Worm (Caenorhabditis elegans) whole organism, L4 larva: ENCODE data around the gene sra-26.

Experiments used
- F37D6.2 ChIP-seq: sonication (generic microtip); optimal IDR thresholded peaks from 2 replicates; lab custom pipeline; 2016; ENCODE audit warnings: mild to moderate bottlenecking, missing genetic modification characterization, missing compliant biosample characterization
- F44E2.7 ChIP-seq: fragments of 200-800 bp; sonication (Bioruptor generic); IDR thresholded peaks from 2 replicates; pipeline ENCODE4 v2.1.2; 2022; ENCODE audit warnings: missing genetic modification characterization, missing compliant biosample characterization
- T20F7.1 ChIP-seq: fragments of 200-800 bp; sonication (Bioruptor generic); optimal IDR thresholded peaks from 2 replicates; lab custom pipeline; 2018; ENCODE audit warnings: mild to moderate bottlenecking, missing genetic modification characterization, missing compliant biosample characterization
- Y105C5A.15 ChIP-seq: fragments of 200-800 bp; sonication (Bioruptor generic); IDR thresholded peaks from 2 replicates; pipeline ENCODE4 v1.3.6; 2022; ENCODE audit warnings: missing genetic modification characterization, missing compliant biosample characterization
- aha-1 ChIP-seq: fragments of 150-350 bp; peaks from one replicate; lab custom pipeline; 2014; ENCODE audit warnings: missing biosample characterization, missing genetic modification characterization
- ceh-20 ChIP-seq: fragments of 200-800 bp; sonication (Bioruptor generic); IDR thresholded peaks from 2 replicates; pipeline ENCODE4 v1.3.6; 2022; ENCODE audit warnings: missing genetic modification reagents, missing genetic modification characterization, missing compliant biosample characterization
- ces-1 ChIP-seq: fragments of 150-350 bp; sonication (generic microtip); optimal IDR thresholded peaks from 4 replicates; lab custom pipeline; 2014; ENCODE audit warnings: missing biosample characterization, missing genetic modification reagents, missing genetic modification characterization
- daf-16 ChIP-seq, 3 experiments: sonication (generic microtip); optimal IDR thresholded peaks; 2 replicates each; lab custom pipeline; 2016 to 2017; ENCODE audit warnings: missing genetic modification characterization in 3 of 3, missing genetic modification reagents in 3 of 3, mild to moderate bottlenecking in 2 of 3, missing compliant biosample characterization in 2 of 3, missing biosample characterization in 1 of 3, moderate library complexity in 1 of 3
- dmd-6 ChIP-seq: fragments of 200-800 bp; sonication (Bioruptor generic); IDR thresholded peaks from 2 replicates; pipeline ENCODE4 v1.3.6; 2022; ENCODE audit warnings: missing genetic modification reagents, missing genetic modification characterization, missing compliant biosample characterization
- dpl-1 ChIP-seq: fragments of 150-350 bp; optimal IDR thresholded peaks from 2 replicates; lab custom pipeline; 2014; ENCODE audit warnings: missing biosample characterization, missing genetic modification reagents, missing genetic modification characterization
- egl-43 ChIP-seq: fragments of 200-800 bp; sonication (Bioruptor generic); IDR thresholded peaks from 2 replicates; pipeline ENCODE4 v1.3.6; 2022; ENCODE audit warnings: missing genetic modification reagents, missing genetic modification characterization, missing compliant biosample characterization
- fos-1 ChIP-seq: fragments of 150-350 bp; optimal IDR thresholded peaks from 2 replicates; lab custom pipeline; 2014; ENCODE audit warnings: missing biosample characterization, missing genetic modification characterization
- hlh-11 ChIP-seq: fragments of 200-800 bp; sonication (Bioruptor generic); optimal IDR thresholded peaks from 2 replicates; lab custom pipeline; 2018; ENCODE audit warnings: mild to moderate bottlenecking, missing genetic modification characterization, missing compliant biosample characterization
- hlh-30 ChIP-seq: sonication (generic microtip); optimal IDR thresholded peaks from 2 replicates; lab custom pipeline; 2017; ENCODE audit warnings: antibody characterized with exemption, mild to moderate bottlenecking, missing genetic modification characterization, missing compliant biosample characterization; ENCODE audit not compliant: insufficient read depth
- lin-1 ChIP-seq: fragments of 200-800 bp; sonication (Bioruptor generic); IDR thresholded peaks from 2 replicates; pipeline ENCODE4 v1.3.6; 2022; ENCODE audit warnings: missing genetic modification reagents, missing genetic modification characterization, missing compliant biosample characterization
- lin-38 ChIP-seq: fragments of 200-800 bp; sonication (Bioruptor generic); IDR thresholded peaks from 2 replicates; pipeline ENCODE4 v1.3.6; 2022; ENCODE audit warnings: missing genetic modification reagents, missing genetic modification characterization, missing compliant biosample characterization
- lsy-2 ChIP-seq, 2 experiments: fragments of 150-350 bp in 1 of 2; sonication (generic microtip) in 1 of 2; optimal IDR thresholded peaks; 2 replicates each; lab custom pipeline; 2014 to 2017; ENCODE audit warnings: missing biosample characterization in 2 of 2, missing genetic modification characterization in 2 of 2
- mdt-29 ChIP-seq: fragments of 200-800 bp; sonication (Bioruptor generic); IDR thresholded peaks from 2 replicates; pipeline ENCODE4 v1.3.6; 2022; ENCODE audit warnings: missing genetic modification reagents, missing genetic modification characterization, missing compliant biosample characterization
- nhr-10 ChIP-seq: fragments of 150-350 bp; optimal IDR thresholded peaks from 2 replicates; lab custom pipeline; 2014; ENCODE audit warnings: missing biosample characterization, missing genetic modification characterization
- nhr-102 ChIP-seq: sonication (generic microtip); optimal IDR thresholded peaks from 2 replicates; lab custom pipeline; 2016; ENCODE audit warnings: mild to moderate bottlenecking, missing genetic modification characterization, moderate library complexity, missing compliant biosample characterization
- nhr-111 ChIP-seq: fragments of 200-800 bp; sonication (Bioruptor generic); optimal IDR thresholded peaks from 2 replicates; lab custom pipeline; 2018; ENCODE audit warnings: mild to moderate bottlenecking, missing genetic modification characterization, missing compliant biosample characterization
- nhr-25 ChIP-seq: sonication (generic microtip); optimal IDR thresholded peaks from 2 replicates; lab custom pipeline; 2017; ENCODE audit warnings: missing genetic modification characterization, mild to moderate bottlenecking, missing compliant biosample characterization, antibody characterized with exemption, moderate library complexity, borderline replicate concordance; ENCODE audit not compliant: insufficient read depth
- nhr-28 ChIP-seq: fragments of 150-350 bp; optimal IDR thresholded peaks from 2 replicates; lab custom pipeline; 2014; ENCODE audit warnings: missing biosample characterization, missing genetic modification characterization
- nhr-48 ChIP-seq: sonication (generic microtip); optimal IDR thresholded peaks from 2 replicates; lab custom pipeline; 2016; ENCODE audit warnings: mild to moderate bottlenecking, missing genetic modification characterization, missing compliant biosample characterization
- nhr-6 ChIP-seq: fragments of 150-350 bp; optimal IDR thresholded peaks from 2 replicates; lab custom pipeline; 2014; ENCODE audit warnings: missing biosample characterization, missing genetic modification characterization
- nhr-76 ChIP-seq: fragments of 150-350 bp; optimal IDR thresholded peaks from 2 replicates; lab custom pipeline; 2014; ENCODE audit warnings: missing biosample characterization, missing genetic modification characterization
- nhr-77 ChIP-seq: fragments of 150-350 bp; optimal IDR thresholded peaks from 2 replicates; lab custom pipeline; 2014; ENCODE audit warnings: missing biosample characterization, missing genetic modification characterization
- pqm-1 ChIP-seq: sonication (generic microtip); optimal IDR thresholded peaks from 2 replicates; lab custom pipeline; 2017; ENCODE audit warnings: missing biosample characterization, missing genetic modification characterization
- saeg-2 ChIP-seq: fragments of 200-800 bp; sonication (Bioruptor generic); IDR thresholded peaks from 2 replicates; pipeline ENCODE4 v1.3.6; 2022; ENCODE audit warnings: missing genetic modification reagents, missing genetic modification characterization, missing compliant biosample characterization
- sdz-12 ChIP-seq: fragments of 200-800 bp; sonication (Bioruptor generic); optimal IDR thresholded peaks from 2 replicates; lab custom pipeline; 2018; ENCODE audit warnings: mild to moderate bottlenecking, missing genetic modification characterization, missing compliant biosample characterization
- skn-1 ChIP-seq: fragments of 150-350 bp; optimal IDR thresholded peaks from 2 replicates; lab custom pipeline; 2014; ENCODE audit warnings: missing biosample characterization, missing genetic modification characterization
- snpc-1.2 ChIP-seq: fragments of 200-800 bp; sonication (Bioruptor generic); IDR thresholded peaks from 2 replicates; pipeline ENCODE4 v1.3.6; 2022; ENCODE audit warnings: missing genetic modification reagents, missing genetic modification characterization, missing compliant biosample characterization
- snpc-4 ChIP-seq: fragments of 150-350 bp; optimal IDR thresholded peaks from 2 replicates; lab custom pipeline; 2014; ENCODE audit warnings: missing biosample characterization, missing genetic modification characterization
- spr-1 ChIP-seq: sonication (generic microtip); optimal IDR thresholded peaks from 2 replicates; lab custom pipeline; 2016; ENCODE audit warnings: mild to moderate bottlenecking, missing genetic modification characterization, missing compliant biosample characterization
- tra-1 ChIP-seq: fragments of 200-800 bp; sonication (Bioruptor generic); IDR thresholded peaks from 2 replicates; pipeline ENCODE4 v1.3.6; 2022; ENCODE audit warnings: missing genetic modification reagents, missing genetic modification characterization, missing compliant biosample characterization
- unc-62 ChIP-seq, 3 experiments: fragments of 150-350 bp in 1 of 3; sonication (generic microtip); optimal IDR thresholded peaks in 2 of 3; peaks in 1 of 3; 1 replicate in 1 of 3; 2 replicates in 2 of 3; lab custom pipeline; 2014 to 2017; ENCODE audit warnings: missing biosample characterization in 3 of 3, missing genetic modification characterization in 3 of 3, missing genetic modification reagents in 3 of 3, missing genotype in 1 of 3
- zfp-3 ChIP-seq: fragments of 200-800 bp; sonication (Bioruptor generic); conservative IDR thresholded peaks from 2 replicates; pipeline ENCODE4 v1.3.6; 2022; ENCODE audit warnings: missing genetic modification reagents, missing genetic modification characterization, missing compliant biosample characterization
- ztf-11 ChIP-seq: fragments of 150-350 bp; optimal IDR thresholded peaks from 2 replicates; lab custom pipeline; 2014; ENCODE audit warnings: missing biosample characterization, missing genetic modification characterization
- ztf-7 ChIP-seq: fragments of 150-350 bp; optimal IDR thresholded peaks from 2 replicates; lab custom pipeline; 2014; ENCODE audit warnings: missing biosample characterization, missing genetic modification characterization

The sra-26 gene

ce11 chrII:6642180-6642579 lies 9.4 kb downstream of the sra-26 start:
- no peak for TF ChIP-seq skn-1 (tag; lab: Kevin White, UChicago)
- no peak for TF ChIP-seq nhr-111 (GFP tag; lab: Kevin White, UChicago)

- TF ChIP-seq lin-1 (GFP tag; lab: Robert Waterston, UW) (no peak), egl-43 (GFP tag; lab: Robert Waterston, UW) (no peak), F37D6.2 (no peak), unc-62 (GFP tag; optimal IDR thresholded peaks at IDR 0.05 in 1 of 2; lab: Kevin White, UChicago) (peak in 1 of 2 experiments; percentile 95), unc-62 (tag; optimal IDR thresholded peaks at IDR 0.05; lab: Kevin White, UChicago) (no peak), saeg-2 (no peak)
These were observed 13.8 kb downstream of the sra-26 start for ce11 chrII:6637854-6638253.

ce11 chrII:6636136-6636535 lies 15.5 kb downstream of the sra-26 start, which contains the start of gene T19D12.5:
T19D12.5 (minus strand) TSS chrII:6636236.
- TF ChIP-seq aha-1 (tag; lab: Kevin White, UChicago) (peak; percentile 78), skn-1 (tag; lab: Kevin White, UChicago) (no peak), unc-62 (GFP tag; optimal IDR thresholded peaks at IDR 0.05 in 1 of 2; lab: Kevin White, UChicago) (peak in 1 of 2 experiments; percentile 25), unc-62 (tag; optimal IDR thresholded peaks at IDR 0.05; lab: Kevin White, UChicago) (no peak)

- TF ChIP-seq pqm-1 (tag; lab: Kevin White, UChicago) = peak; percentile 32
- no peak for TF ChIP-seq Y105C5A.15 (GFP tag; lab: Robert Waterston, UW)
- TF ChIP-seq, all 104 proteins: peak for 1
These were observed 19.6 kb downstream of the sra-26 start for ce11 chrII:6631995-6632394.

ce11 chrII:6630811-6631210 lies 20.8 kb downstream of the sra-26 start, which contains the start of gene T19D12.4:
T19D12.4 (plus strand) TSS chrII:6631105.
- TF ChIP-seq pqm-1 (tag; lab: Kevin White, UChicago) (peak; percentile 60), mdt-29 (GFP tag; lab: Robert Waterston, UW) (no peak), nhr-6 (tag; lab: Kevin White, UChicago) (peak; percentile 27), zfp-3 (GFP tag; lab: Robert Waterston, UW) (no peak), dmd-6 (GFP tag; lab: Robert Waterston, UW) (0 out of 2 replicates have a peak, but pooled peaks have one; percentile 10)

- TF ChIP-seq ztf-11 (tag; lab: Kevin White, UChicago) (no peak), F44E2.7 (GFP tag; lab: Robert Waterston, UW) (no peak), dpl-1 (GFP tag; lab: Kevin White, UChicago) (no peak), ceh-20 (GFP tag; lab: Robert Waterston, UW) (no peak), daf-16 (GFP tag; optimal IDR thresholded peaks at IDR 0.05; lab: Kevin White, UChicago) (no peak), daf-16 (tag; optimal IDR thresholded peaks at IDR 0.05; lab: Kevin White, UChicago) (peak; percentile 1), nhr-76 (tag; lab: Kevin White, UChicago) (no peak), nhr-28 (tag; lab: Kevin White, UChicago) (peak; percentile 52), ztf-7 (tag; lab: Kevin White, UChicago) (no peak), spr-1 (no peak), nhr-25 (no peak), nhr-48 (tag; lab: Kevin White, UChicago) (no peak), hlh-30 (tag; lab: Kevin White, UChicago) (no peak), lin-38 (no peak), saeg-2 (no peak), nhr-10 (tag; lab: Kevin White, UChicago) (no peak), nhr-102 (tag; lab: Kevin White, UChicago) (no peak), egl-43 (GFP tag; lab: Robert Waterston, UW) (no peak), hlh-11 (no peak), snpc-4 (tag; lab: Kevin White, UChicago) (no peak), dmd-6 (GFP tag; lab: Robert Waterston, UW) (peak; percentile 35; the same call in 1 of the 2 replicates), fos-1 (tag; lab: Kevin White, UChicago) (no peak), sdz-12 (GFP tag; lab: Kevin White, UChicago) (no peak), pqm-1 (tag; lab: Kevin White, UChicago) (peak; percentile 59), T20F7.1 (GFP tag; lab: Kevin White, UChicago) (peak; percentile 26), lsy-2 (tag; optimal IDR thresholded peaks at IDR 0.05; lab: Kevin White, UChicago) (no peak), tra-1 (GFP tag; lab: Robert Waterston, UW) (no peak), snpc-1.2 (GFP tag; lab: Robert Waterston, UW) (no peak), ces-1 (GFP tag; lab: Kevin White, UChicago) (no peak), unc-62 (GFP tag; optimal IDR thresholded peaks at IDR 0.05 in 1 of 2; lab: Kevin White, UChicago) (no peak), unc-62 (tag; optimal IDR thresholded peaks at IDR 0.05; lab: Kevin White, UChicago) (no peak), nhr-77 (tag; lab: Kevin White, UChicago) (no peak), skn-1 (tag; lab: Kevin White, UChicago) (no peak)
These were observed 21.8 kb downstream of the sra-26 start for ce11 chrII:6629775-6630174.
